Fruit fly (Drosophila melanogaster): ENCODE data around the gene CG14435.

CG14435 gene

dm6 chrX:6795987-6796691 is 47.6 kb downstream of the CG14435 start (continued):
- TF ChIP-seq CG14965 (GFP tag; optimal IDR thresholded peaks at IDR 0.05; ENCODE audit: borderline replicate concordance) (no peak), gro (GFP tag; optimal IDR thresholded peaks at IDR 0.05) (no peak), ac (GFP tag; optimal IDR thresholded peaks at IDR 0.05) (no peak), B-H1 (GFP tag; IDR thresholded peaks at IDR 0.05) (no peak), CG15514 (GFP tag; optimal IDR thresholded peaks at IDR 0.05) (no peak), Nf-YA (GFP tag; IDR thresholded peaks at IDR 0.05) (no peak), Pdp1 (GFP tag; optimal IDR thresholded peaks at IDR 0.05) (peak; percentile 13 to 16), MTF-1 (GFP tag; optimal IDR thresholded peaks at IDR 0.05; ENCODE audit: borderline replicate concordance) (no peak), Sox100B (GFP tag; optimal IDR thresholded peaks at IDR 0.05) (peak; percentile 31), CG7928 (GFP tag; optimal IDR thresholded peaks at IDR 0.05) (no peak), Atf6 (GFP tag; IDR thresholded peaks at IDR 0.05) (no peak), Chrac-16 (GFP tag; optimal IDR thresholded peaks at IDR 0.05) (no peak), Dfd (GFP tag; optimal IDR thresholded peaks at IDR 0.05) (no peak), CG7556 (GFP tag; optimal IDR thresholded peaks at IDR 0.05) (peak; percentile 30), onecut (GFP tag; IDR thresholded peaks at IDR 0.05) (no peak), ham (GFP tag; IDR thresholded peaks at IDR 0.05) (no peak), en (GFP tag; optimal IDR thresholded peaks at IDR 0.05) (no peak), CHES-1-like (GFP tag; optimal IDR thresholded peaks at IDR 0.05) (no peak), BtbVII (GFP tag; optimal IDR thresholded peaks at IDR 0.05) (no peak), Myb (GFP tag; optimal IDR thresholded peaks at IDR 0.05) (no peak), Ssrp (tag; optimal IDR thresholded peaks at IDR 0.05) (peak; percentile 4), hb (GFP tag; IDR thresholded peaks at IDR 0.05; ENCODE audit: partially characterized antibody) (no peak), nerfin-1 (tag; optimal IDR thresholded peaks at IDR 0.05) (no peak), Doc3 (GFP tag; IDR thresholded peaks at IDR 0.05; ENCODE audit: partially characterized antibody) (no peak), pfk (GFP tag; optimal IDR thresholded peaks at IDR 0.05) (no peak), insv (GFP tag; optimal IDR thresholded peaks at IDR 0.05) (no peak), CG5180 (GFP tag; optimal IDR thresholded peaks at IDR 0.05) (no peak), HmgZ (tag; optimal IDR thresholded peaks at IDR 0.05) (no peak), CG8944 (GFP tag; optimal IDR thresholded peaks at IDR 0.05) (peak; percentile 5), CG30403 (GFP tag; optimal IDR thresholded peaks at IDR 0.05) (peak; percentile 33), CG4424 (GFP tag; optimal IDR thresholded peaks at IDR 0.05) (no peak), CG7745 (tag; optimal IDR thresholded peaks at IDR 0.05) (no peak), HLH3B (GFP tag; IDR thresholded peaks at IDR 0.05) (no peak), CkIIα-i1 (GFP tag; IDR thresholded peaks at IDR 0.05) (no peak), crc (GFP tag; optimal IDR thresholded peaks at IDR 0.05) (peak; percentile 10), CG13123 (GFP tag; optimal IDR thresholded peaks at IDR 0.05) (no peak), CG30431 (GFP tag; optimal IDR thresholded peaks at IDR 0.05) (no peak), dpn (GFP tag; optimal IDR thresholded peaks at IDR 0.05) (peak; percentile 7 to 46), gcm (GFP tag; optimal IDR thresholded peaks at IDR 0.05) (no peak), CG2129 (GFP tag; IDR thresholded peaks at IDR 0.05; ENCODE audit: partially characterized antibody) (no peak), Dref (GFP tag; IDR thresholded peaks at IDR 0.05) (no peak), ase (GFP tag; IDR thresholded peaks at IDR 0.05) (no peak), az2 (GFP tag; optimal IDR thresholded peaks at IDR 0.05) (peak; percentile 14), CG14710 (tag; optimal IDR thresholded peaks at IDR 0.05) (no peak), YL-1 (GFP tag; optimal IDR thresholded peaks at IDR 0.05) (no peak), CG16813 (GFP tag; IDR thresholded peaks at IDR 0.05; ENCODE audit: partially characterized antibody) (no peak), CG10462 (GFP tag; optimal IDR thresholded peaks at IDR 0.05) (no peak), CG3995 (GFP tag; optimal IDR thresholded peaks at IDR 0.05) (no peak), tup (GFP tag; optimal IDR thresholded peaks at IDR 0.05) (no peak), GATAe (GFP tag; conservative IDR thresholded peaks at IDR 0.05) (no peak)

All from whole organism, embryonic.